Worm (Caenorhabditis elegans): ENCODE measurements around the gene T25E12.6.

ce11 chrV:16728431-16728830 is 13.8 kb upstream of the T25E12.6 start, which contains the start of gene fbxa-127:
- TF ChIP-seq ztf-29 (GFP tag; IDR thresholded peaks at IDR 0.05) (no peak), flt-1 (GFP tag; IDR thresholded peaks at IDR 0.05) (no peak), ref-1 (GFP tag; conservative IDR thresholded peaks at IDR 0.05) (no peak), med-1 (GFP tag; optimal IDR thresholded peaks at IDR 0.05; ENCODE audit: insufficient read depth) (no peak), cog-1 (tag; optimal IDR thresholded peaks at IDR 0.05) (no peak), T22C8.4 (GFP tag; IDR thresholded peaks at IDR 0.05) (no peak), klf-2 (GFP tag; conservative IDR thresholded peaks at IDR 0.05) (no peak), tab-1 (GFP tag; IDR thresholded peaks at IDR 0.05) (no peak)
